Worm (Caenorhabditis elegans) whole organism, young adult: ENCODE data around the gene Y55F3BR.2.

Experiments used
- B0261.1 ChIP-seq: sonication (generic microtip); optimal IDR thresholded peaks from 2 replicates; lab custom pipeline; 2016; ENCODE audit warnings: mild to moderate bottlenecking, missing genetic modification characterization, moderate library complexity, missing compliant biosample characterization
- B0336.3 ChIP-seq: fragments of 200-800 bp; sonication (Bioruptor generic); IDR thresholded peaks from 2 replicates; pipeline ENCODE4 v1.3.6; 2022; ENCODE audit warnings: missing genetic modification characterization, missing compliant biosample characterization
- F22D6.2 ChIP-seq: sonication (generic microtip); optimal IDR thresholded peaks from 2 replicates; lab custom pipeline; 2016; ENCODE audit warnings: mild to moderate bottlenecking, missing genetic modification characterization, missing compliant biosample characterization
- F37B4.10 ChIP-seq: fragments of 200-800 bp; sonication (Bioruptor generic); IDR thresholded peaks from 2 replicates; pipeline ENCODE4 v1.3.6; 2022; ENCODE audit warnings: missing genetic modification characterization, missing compliant biosample characterization
- F52B5.7 ChIP-seq: sonication (generic microtip); optimal IDR thresholded peaks from 2 replicates; lab custom pipeline; 2016; ENCODE audit warnings: mild to moderate bottlenecking, missing genetic modification characterization, missing compliant biosample characterization
- F55B11.4 ChIP-seq: sonication (generic microtip); optimal IDR thresholded peaks from 2 replicates; lab custom pipeline; 2016; ENCODE audit warnings: missing compliant biosample characterization, missing genetic modification characterization, borderline replicate concordance; ENCODE audit not compliant: insufficient read depth
- K11D2.4 ChIP-seq: fragments of 200-800 bp; sonication (Bioruptor generic); IDR thresholded peaks from 2 replicates; pipeline ENCODE4 v1.3.6; 2022; ENCODE audit warnings: missing genetic modification reagents, missing genetic modification characterization, missing compliant biosample characterization
- Y95B8A.8 ChIP-seq: fragments of 200-800 bp; sonication (Bioruptor generic); IDR thresholded peaks from 2 replicates; pipeline ENCODE4 v1.3.6; 2022; ENCODE audit warnings: missing genetic modification reagents, missing genetic modification characterization, missing compliant biosample characterization
- bed-1 ChIP-seq: fragments of 200-800 bp; sonication (Bioruptor generic); IDR thresholded peaks from 2 replicates; pipeline ENCODE4 v1.3.6; 2022; ENCODE audit warnings: missing genetic modification reagents, missing genetic modification characterization, missing compliant biosample characterization
- ccch-3 ChIP-seq: fragments of 200-800 bp; sonication (Bioruptor generic); optimal IDR thresholded peaks from 2 replicates; lab custom pipeline; 2018; ENCODE audit warnings: mild to moderate bottlenecking, missing genetic modification characterization, missing compliant biosample characterization
- cebp-2 ChIP-seq: fragments of 200-800 bp; sonication (Bioruptor generic); IDR thresholded peaks from 2 replicates; pipeline ENCODE4 v1.3.6; 2022; ENCODE audit warnings: missing genetic modification characterization, missing compliant biosample characterization
- ceh-100 ChIP-seq: fragments of 200-800 bp; sonication (Bioruptor generic); IDR thresholded peaks from 2 replicates; pipeline ENCODE4 v1.3.6; 2022; ENCODE audit warnings: missing genetic modification reagents, missing genetic modification characterization, missing compliant biosample characterization
- ceh-79 ChIP-seq: sonication (generic microtip); optimal IDR thresholded peaks from 2 replicates; lab custom pipeline; 2017; ENCODE audit warnings: mild to moderate bottlenecking, missing genetic modification characterization, missing compliant biosample characterization
- die-1 ChIP-seq: sonication (generic microtip); optimal IDR thresholded peaks from 2 replicates; lab custom pipeline; 2016; ENCODE audit warnings: missing genotype, mild to moderate bottlenecking, missing genetic modification characterization, missing compliant biosample characterization
- dox-1 ChIP-seq: fragments of 200-800 bp; sonication (Bioruptor generic); IDR thresholded peaks from 2 replicates; pipeline ENCODE4 v1.3.6; 2022; ENCODE audit warnings: missing genetic modification reagents, missing genetic modification characterization, missing compliant biosample characterization
- egl-18 ChIP-seq: fragments of 200-800 bp; sonication (Bioruptor generic); IDR thresholded peaks from 2 replicates; pipeline ENCODE4 v1.3.6; 2022; ENCODE audit warnings: missing genetic modification reagents, missing genetic modification characterization, missing compliant biosample characterization
- egrh-3 ChIP-seq: fragments of 200-800 bp; sonication (Bioruptor generic); IDR thresholded peaks from 2 replicates; pipeline ENCODE4 v1.3.6; 2022; ENCODE audit warnings: missing genetic modification reagents, missing genetic modification characterization, missing compliant biosample characterization
- ekl-4 ChIP-seq: fragments of 200-800 bp; sonication (Bioruptor generic); IDR thresholded peaks from 2 replicates; pipeline ENCODE4 v1.3.6; 2022; ENCODE audit warnings: missing genetic modification reagents, missing genetic modification characterization, missing compliant biosample characterization
- ets-4 ChIP-seq: fragments of 200-800 bp; sonication (Bioruptor generic); optimal IDR thresholded peaks from 2 replicates; lab custom pipeline; 2018; ENCODE audit warnings: mild to moderate bottlenecking, missing genetic modification characterization, missing compliant biosample characterization
- fkh-3 ChIP-seq: sonication (generic microtip); optimal IDR thresholded peaks from 2 replicates; lab custom pipeline; 2016; ENCODE audit warnings: mild to moderate bottlenecking, missing genetic modification characterization, missing compliant biosample characterization
- gei-17 ChIP-seq: fragments of 200-800 bp; sonication (Bioruptor generic); optimal IDR thresholded peaks from 2 replicates; lab custom pipeline; 2018; ENCODE audit warnings: mild to moderate bottlenecking, missing genetic modification characterization, missing compliant biosample characterization
- hlh-12 ChIP-seq: sonication (generic microtip); optimal IDR thresholded peaks from 2 replicates; lab custom pipeline; 2016; ENCODE audit warnings: missing genetic modification characterization, missing compliant biosample characterization
- hlh-26 ChIP-seq: fragments of 200-800 bp; sonication (Bioruptor generic); conservative IDR thresholded peaks from 2 replicates; pipeline ENCODE4 v1.3.6; 2022; ENCODE audit warnings: missing genetic modification reagents, missing genetic modification characterization, missing compliant biosample characterization
- hmg-20 ChIP-seq: fragments of 200-800 bp; sonication (Bioruptor generic); IDR thresholded peaks from 2 replicates; pipeline ENCODE4 v1.3.6; 2022; ENCODE audit warnings: missing genetic modification reagents, missing genetic modification characterization, missing compliant biosample characterization
- hrde-1 ChIP-seq: sonication (generic microtip); optimal IDR thresholded peaks from 2 replicates; lab custom pipeline; 2016; ENCODE audit warnings: missing genetic modification characterization, mild to moderate bottlenecking, missing compliant biosample characterization, moderate library complexity, missing genotype, missing genetic modification reagents, borderline replicate concordance
- lag-1 ChIP-seq: fragments of 200-800 bp; sonication (Bioruptor generic); IDR thresholded peaks from 2 replicates; pipeline ENCODE4 v1.3.6; 2022; ENCODE audit warnings: missing genetic modification reagents, missing genetic modification characterization, missing compliant biosample characterization
- lin-40 ChIP-seq: sonication (generic microtip); optimal IDR thresholded peaks from 2 replicates; lab custom pipeline; 2016; ENCODE audit warnings: missing genetic modification characterization, mild to moderate bottlenecking, missing compliant biosample characterization, missing genotype, missing genetic modification reagents
- lsy-27 ChIP-seq: sonication (generic microtip); optimal IDR thresholded peaks from 2 replicates; lab custom pipeline; 2017; ENCODE audit warnings: missing genetic modification characterization, mild to moderate bottlenecking, missing compliant biosample characterization, antibody characterized with exemption, missing genotype, borderline replicate concordance; ENCODE audit not compliant: insufficient read depth
- madf-6 ChIP-seq: fragments of 200-800 bp; sonication (Bioruptor generic); IDR thresholded peaks from 2 replicates; pipeline ENCODE4 v1.3.6; 2022; ENCODE audit warnings: missing genetic modification reagents, missing genetic modification characterization, missing compliant biosample characterization
- madf-8 ChIP-seq: fragments of 200-800 bp; sonication (Bioruptor generic); conservative IDR thresholded peaks from 2 replicates; pipeline ENCODE4 v1.3.6; 2022; ENCODE audit warnings: missing genetic modification reagents, missing genetic modification characterization, missing compliant biosample characterization
- mcd-1 ChIP-seq: fragments of 200-800 bp; sonication (Bioruptor generic); IDR thresholded peaks from 2 replicates; pipeline ENCODE4 v1.3.6; 2022; ENCODE audit warnings: missing genetic modification reagents, missing genetic modification characterization, missing compliant biosample characterization
- nfya-1 ChIP-seq: sonication (generic microtip); optimal IDR thresholded peaks from 2 replicates; lab custom pipeline; 2017; ENCODE audit warnings: antibody characterized with exemption, missing compliant biosample characterization, missing genetic modification characterization, borderline replicate concordance; ENCODE audit not compliant: insufficient read depth
- nfya-2 ChIP-seq: fragments of 200-800 bp; sonication (Bioruptor generic); IDR thresholded peaks from 2 replicates; pipeline ENCODE4 v1.3.6; 2022; ENCODE audit warnings: missing genetic modification reagents, missing genetic modification characterization, missing compliant biosample characterization
- nhr-27 ChIP-seq: fragments of 200-800 bp; sonication (Bioruptor generic); optimal IDR thresholded peaks from 2 replicates; lab custom pipeline; 2018; ENCODE audit warnings: mild to moderate bottlenecking, missing genetic modification characterization, moderate library complexity, missing compliant biosample characterization
- nhr-80 ChIP-seq: sonication (generic microtip); optimal IDR thresholded peaks from 2 replicates; lab custom pipeline; 2016; ENCODE audit warnings: missing genetic modification characterization, missing compliant biosample characterization
- pbrm-1 ChIP-seq: fragments of 200-800 bp; sonication (Bioruptor generic); IDR thresholded peaks from 2 replicates; pipeline ENCODE4 v1.3.6; 2022; ENCODE audit warnings: missing genetic modification reagents, missing genetic modification characterization, missing compliant biosample characterization
- pha-4 ChIP-seq: fragments of 150-350 bp; sonication (generic microtip); optimal IDR thresholded peaks from 2 replicates; lab custom pipeline; 2014; ENCODE audit warnings: missing biosample characterization, missing genetic modification reagents, missing genetic modification characterization
- repo-1 ChIP-seq: sonication (generic microtip); optimal IDR thresholded peaks from 2 replicates; lab custom pipeline; 2017; ENCODE audit warnings: mild to moderate bottlenecking, missing genetic modification characterization, missing compliant biosample characterization
- rpc-1 ChIP-seq, 2 experiments: fragments of 150-350 bp in 1 of 2; sonication (generic microtip) in 1 of 2; optimal IDR thresholded peaks; 2 replicates each; lab custom pipeline; 2014 to 2018; ENCODE audit warnings: missing biosample characterization in 1 of 2, missing genetic modification characterization in 1 of 2, missing genetic modification reagents in 1 of 2, missing genotype in 1 of 2
- sdz-38 ChIP-seq: sonication (generic microtip); optimal IDR thresholded peaks from 2 replicates; lab custom pipeline; 2016; ENCODE audit warnings: missing genotype, missing genetic modification characterization, missing compliant biosample characterization
- sea-2 ChIP-seq: fragments of 200-800 bp; sonication (Bioruptor generic); IDR thresholded peaks from 2 replicates; pipeline ENCODE4 v1.3.6; 2022; ENCODE audit warnings: missing genetic modification characterization, missing compliant biosample characterization
- somi-1 ChIP-seq: fragments of 200-800 bp; sonication (Bioruptor generic); optimal IDR thresholded peaks from 2 replicates; lab custom pipeline; 2018; ENCODE audit warnings: mild to moderate bottlenecking, missing genetic modification characterization, missing compliant biosample characterization
- tbx-9 ChIP-seq: sonication (generic microtip); optimal IDR thresholded peaks from 2 replicates; lab custom pipeline; 2016; ENCODE audit warnings: borderline replicate concordance, missing genetic modification characterization, inconsistent platforms, missing compliant biosample characterization
- tlf-1 ChIP-seq: fragments of 200-800 bp; sonication (Bioruptor generic); optimal IDR thresholded peaks from 2 replicates; lab custom pipeline; 2018; ENCODE audit warnings: mild to moderate bottlenecking, missing genetic modification characterization, missing compliant biosample characterization
- zfh-2 ChIP-seq: fragments of 200-800 bp; sonication (Bioruptor generic); conservative IDR thresholded peaks from 2 replicates; pipeline ENCODE4 v1.3.6; 2022; ENCODE audit warnings: missing genetic modification reagents, missing genetic modification characterization, missing compliant biosample characterization
- zim-3 ChIP-seq: sonication (generic microtip); optimal IDR thresholded peaks from 2 replicates; lab custom pipeline; 2017; ENCODE audit warnings: mild to moderate bottlenecking, missing genetic modification characterization, moderate library complexity, missing compliant biosample characterization
- ztf-26 ChIP-seq: sonication (generic microtip); optimal IDR thresholded peaks from 2 replicates; lab custom pipeline; 2017; ENCODE audit warnings: missing genetic modification characterization, missing compliant biosample characterization
- ztf-28 ChIP-seq: fragments of 200-800 bp; sonication (Bioruptor generic); IDR thresholded peaks from 2 replicates; pipeline ENCODE4 v1.3.6; 2022; ENCODE audit warnings: missing genetic modification reagents, missing genetic modification characterization, missing compliant biosample characterization
- ztf-6 ChIP-seq: fragments of 200-800 bp; sonication (Bioruptor generic); IDR thresholded peaks from 2 replicates; pipeline ENCODE4 v1.3.6; 2022; ENCODE audit warnings: missing genetic modification reagents, missing genetic modification characterization, missing compliant biosample characterization

The Y55F3BR.2 gene

DNA sequence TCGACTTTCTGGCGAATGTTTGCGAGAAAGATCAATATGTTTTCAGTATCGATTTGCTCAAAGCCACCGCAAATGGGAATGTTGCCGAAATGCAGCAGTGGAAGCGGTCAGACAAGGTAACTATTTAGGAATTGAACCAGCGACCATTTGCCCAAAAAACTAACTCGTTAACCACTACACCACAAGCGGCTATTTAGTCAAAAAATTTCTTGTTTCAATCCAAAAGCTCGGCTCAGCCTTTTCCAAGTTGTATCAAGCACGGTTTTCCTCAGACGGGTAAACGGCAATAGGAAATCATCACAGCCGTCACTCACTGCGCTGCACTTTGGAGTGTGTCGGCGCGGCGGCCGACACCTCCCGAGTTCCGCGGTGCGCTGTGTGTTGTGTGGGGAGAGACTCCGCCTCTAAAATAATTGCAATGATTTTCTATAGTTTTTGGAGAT is 8.1 kb downstream of the Y55F3BR.2 start (continued):
- peak; percentile 93 for TF ChIP-seq mcd-1 (GFP tag; lab: Robert Waterston, UW)
- peak; percentile 82 for TF ChIP-seq lin-40
- TF ChIP-seq F52B5.7 (tag; lab: Kevin White, UChicago) = peak; percentile 72
- TF ChIP-seq lsy-27 = peak; percentile 91
- TF ChIP-seq K11D2.4 (GFP tag; lab: Robert Waterston, UW) = peak; percentile 59; the same call in 1 of the 2 replicates
- TF ChIP-seq ets-4 (GFP tag; lab: Kevin White, UChicago) = peak; percentile 72
- peak; percentile 38 for TF ChIP-seq zim-3
- peak; percentile 99 for TF ChIP-seq pbrm-1
- no peak for TF ChIP-seq nfya-1 (tag; lab: Kevin White, UChicago)
- TF ChIP-seq hrde-1 (tag; lab: Kevin White, UChicago) = peak; percentile 85
- peak; percentile 95 for TF ChIP-seq ztf-28 (GFP tag; lab: Robert Waterston, UW)
- no peak for TF ChIP-seq nhr-27 (tag; lab: Kevin White, UChicago)
- TF ChIP-seq F55B11.4 = no peak
- no peak for TF ChIP-seq cebp-2
- TF ChIP-seq B0261.1 (tag; lab: Kevin White, UChicago) = peak; percentile 60
- TF ChIP-seq F22D6.2 (tag; lab: Kevin White, UChicago) = no peak
- TF ChIP-seq tbx-9 = no peak
- no peak for TF ChIP-seq ccch-3 (GFP tag; lab: Kevin White, UChicago)
- no peak for TF ChIP-seq F37B4.10 (GFP tag; lab: Robert Waterston, UW)
- TF ChIP-seq somi-1 (GFP tag; lab: Kevin White, UChicago) = peak; percentile 54
- peak; percentile 80 for TF ChIP-seq die-1
- TF ChIP-seq Y95B8A.8 (GFP tag; lab: Robert Waterston, UW) = peak; percentile 94
- peak; percentile 57 for TF ChIP-seq gei-17 (GFP tag; lab: Kevin White, UChicago)
- TF ChIP-seq dox-1 (GFP tag; lab: Robert Waterston, UW) = peak; percentile 96
- TF ChIP-seq zfh-2 = peak; percentile 92
- TF ChIP-seq ztf-26 (tag; lab: Kevin White, UChicago) = peak; percentile 61
- no peak for TF ChIP-seq hlh-12
- TF ChIP-seq bed-1 (GFP tag; lab: Robert Waterston, UW) = 0 out of 2 replicates have a peak, but pooled peaks have one; percentile 44
- TF ChIP-seq ztf-6 = no peak
- TF ChIP-seq ekl-4 (GFP tag; lab: Robert Waterston, UW) = peak; percentile 91
- peak; percentile 44 for TF ChIP-seq madf-8 (GFP tag; lab: Robert Waterston, UW)
- peak; percentile 80 for TF ChIP-seq ceh-100 (GFP tag; lab: Robert Waterston, UW)
- TF ChIP-seq hlh-26 = no peak
- TF ChIP-seq sdz-38 (tag; lab: Kevin White, UChicago) = peak; percentile 33
- peak; percentile 98 for TF ChIP-seq B0336.3 (GFP tag; lab: Robert Waterston, UW)
- TF ChIP-seq rpc-1 (optimal IDR thresholded peaks at IDR 0.05; lab: Kevin White, UChicago) = peak; percentile 51
- peak; percentile 74 for TF ChIP-seq rpc-1 (tag; optimal IDR thresholded peaks at IDR 0.05; lab: Kevin White, UChicago)
- TF ChIP-seq egl-18 = no peak
- no peak for TF ChIP-seq sea-2
- TF ChIP-seq nhr-80 (tag; lab: Kevin White, UChicago) = peak; percentile 50
- TF ChIP-seq fkh-3 (tag; lab: Kevin White, UChicago) = no peak
- TF ChIP-seq hmg-20 (GFP tag; lab: Robert Waterston, UW) = peak; percentile 67; the same call in 1 of the 2 replicates
- TF ChIP-seq ceh-79 = peak; percentile 84
- TF ChIP-seq tlf-1 (GFP tag; lab: Kevin White, UChicago) = peak; percentile 79
- peak; percentile 71 for TF ChIP-seq egrh-3
- no peak for TF ChIP-seq lag-1 (GFP tag; lab: Robert Waterston, UW)
- peak; percentile 82 for TF ChIP-seq repo-1
- no peak for TF ChIP-seq pha-4 (tag; lab: Kevin White, UChicago)
- TF ChIP-seq madf-6 (GFP tag; lab: Robert Waterston, UW) = peak; percentile 88
- TF ChIP-seq nfya-2 (GFP tag; lab: Robert Waterston, UW) = no peak
